Fruit fly (Drosophila melanogaster) Kc167 (cell line): ENCODE measurements around the gene CG11498.

Source experiments
- h ChIP-seq: fragments of >200 bp; optimal IDR thresholded peaks from 3 replicates; lab custom pipeline; 2018; ENCODE audit warnings: missing external identifiers
- insv ChIP-seq: fragments of >200 bp; optimal IDR thresholded peaks from 3 replicates; lab custom pipeline; 2018; ENCODE audit warnings: missing external identifiers
- psq ChIP-seq: fragments of >200 bp; optimal IDR thresholded peaks from 2 replicates; lab custom pipeline; 2017; ENCODE audit warnings: missing external identifiers
- ttk ChIP-seq: sonication (Bioruptor generic); optimal IDR thresholded peaks from 2 replicates; lab custom pipeline; 2017; ENCODE audit warnings: missing external identifiers

- TF ChIP-seq psq (lab: Kevin White, UChicago), result no peak
- no peak for TF ChIP-seq h
- TF ChIP-seq insv, result no peak
- TF ChIP-seq ttk, result no peak
These were observed 17.2 kb upstream of the CG11498 start, which contains the start of the genes CG1983 and CG15530 for dm6 chr3R:30177494-30177893.
